Fruit fly (Drosophila melanogaster) S2 (cell line): ENCODE data around the gene Tsp66E.

Experiments used
- CG8478 ChIP-seq: fragments of >200 bp; optimal IDR thresholded peaks from 2 replicates; lab custom pipeline; 2018
- CTCF ChIP-seq, 2 experiments: fragments of >200 bp; optimal IDR thresholded peaks; 2 replicates each; lab custom pipeline; 2018

- TF ChIP-seq CTCF (optimal IDR thresholded peaks at IDR 0.05; lab: Kevin White, UChicago) = no peak
- TF ChIP-seq CG8478 (lab: Kevin White, UChicago) = no peak
Measured at dm6 chr3L:8966324-8967011, 54.2 kb downstream of the Tsp66E start, which contains the start of the genes CG5653 and CG5021.
